Worm (Caenorhabditis elegans): ENCODE results near the gene tmem-145.

tmem-145 gene

ce11 chrX:12022496-12022895 is 51.2 kb downstream of the tmem-145 start:
- no peak for TF ChIP-seq him-1 (tag; optimal IDR thresholded peaks at IDR 0.05)
- no peak for TF ChIP-seq nfyb-1 (GFP tag; IDR thresholded peaks at IDR 0.05)
- no peak for TF ChIP-seq T26A5.8 (tag; optimal IDR thresholded peaks at IDR 0.05)
- no peak for TF ChIP-seq snpc-1.3 (tag; optimal IDR thresholded peaks at IDR 0.05; ENCODE audit: insufficient read depth)
- TF ChIP-seq madf-6 (GFP tag; IDR thresholded peaks at IDR 0.05): no peak
- TF ChIP-seq unc-62 (GFP tag; optimal IDR thresholded peaks at IDR 0.05): no peak
- TF ChIP-seq lag-1 (GFP tag; IDR thresholded peaks at IDR 0.05): no peak
- TF ChIP-seq nhr-27 (tag; optimal IDR thresholded peaks at IDR 0.05): no peak

- TF ChIP-seq efl-1 (GFP tag; optimal IDR thresholded peaks at IDR 0.05): no peak
- no peak for TF ChIP-seq F57C9.4 (tag; optimal IDR thresholded peaks at IDR 0.05)
- no peak for TF ChIP-seq nfya-2 (GFP tag; IDR thresholded peaks at IDR 0.05)
These were observed 52.2 kb downstream of the tmem-145 start for ce11 chrX:12021446-12021845.
